Fruit fly (Drosophila melanogaster): ENCODE measurements around the gene CG34277.

The CG34277 gene

DNA sequence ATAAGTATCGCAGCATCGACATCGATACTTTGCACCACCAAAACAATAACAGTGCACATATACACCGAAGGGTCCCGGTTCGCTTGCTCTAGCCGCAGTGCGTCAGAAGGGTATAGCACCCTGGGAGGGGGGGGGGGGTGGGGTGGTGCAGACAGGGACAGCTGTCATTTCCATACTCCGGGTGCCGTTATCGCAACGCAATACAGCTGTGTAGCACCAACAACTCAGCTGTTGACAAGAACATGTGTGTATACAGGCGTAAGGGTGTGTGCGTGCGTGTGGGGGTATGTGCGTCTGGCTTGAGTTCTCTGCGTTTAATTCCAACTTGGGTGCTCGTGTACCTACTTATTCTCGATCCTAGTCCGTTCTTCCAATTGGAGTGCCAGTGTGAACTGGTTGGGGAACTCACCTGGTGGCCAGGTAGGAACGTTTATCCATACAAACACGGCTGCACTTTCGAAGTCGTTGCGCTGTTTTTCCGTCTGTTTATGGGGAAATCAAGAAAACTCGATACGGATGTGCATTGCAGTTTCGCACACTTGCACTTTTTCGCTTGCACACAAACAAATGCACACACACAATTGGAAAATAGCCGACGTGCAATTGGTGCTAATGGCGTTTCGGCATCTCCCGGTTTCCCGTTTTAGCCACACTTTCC is 1.7 kb upstream of the CG34277 start (continued):
- peak; percentile 20 for TF ChIP-seq nau (GFP tag; optimal IDR thresholded peaks at IDR 0.05)
- TF ChIP-seq CG7556 (GFP tag; optimal IDR thresholded peaks at IDR 0.05), result peak; percentile 6
- peak; percentile 68 for TF ChIP-seq pfk (GFP tag; optimal IDR thresholded peaks at IDR 0.05)
- TF ChIP-seq twi (tag; optimal IDR thresholded peaks at IDR 0.05), result peak; percentile 75
- peak; percentile 30 for TF ChIP-seq zf30C (GFP tag; optimal IDR thresholded peaks at IDR 0.05)
- TF ChIP-seq Xbp1 (GFP tag; optimal IDR thresholded peaks at IDR 0.05), result no peak
- peak; percentile 66 for TF ChIP-seq Rfx (GFP tag; IDR thresholded peaks at IDR 0.05)
- no peak for TF ChIP-seq Atf3 (GFP tag; optimal IDR thresholded peaks at IDR 0.05)
- TF ChIP-seq cas (GFP tag; IDR thresholded peaks at IDR 0.05), result 0 out of 2 replicates have a peak, but pooled peaks have one; percentile 7
- TF ChIP-seq Opbp (GFP tag; IDR thresholded peaks at IDR 0.05; ENCODE audit: partially characterized antibody), result peak; percentile 22; the same call in 1 of the 3 replicates
- no peak for TF ChIP-seq CG2202 (tag; optimal IDR thresholded peaks at IDR 0.05)
- TF ChIP-seq D (optimal IDR thresholded peaks at IDR 0.05), result no peak
- no peak for TF ChIP-seq D (GFP tag; optimal IDR thresholded peaks at IDR 0.05)
- no peak for TF ChIP-seq CG13296 (GFP tag; optimal IDR thresholded peaks at IDR 0.05)
- TF ChIP-seq CG5180 (GFP tag; optimal IDR thresholded peaks at IDR 0.05), result peak; percentile 0
- 0 out of 3 replicates have a peak, but pooled peaks have one; percentile 36 for TF ChIP-seq sr (GFP tag; IDR thresholded peaks at IDR 0.05)
- TF ChIP-seq emc (GFP tag; optimal IDR thresholded peaks at IDR 0.05), result no peak
- peak; percentile 35; the same call in 1 of the 2 replicates for TF ChIP-seq Dref (GFP tag; IDR thresholded peaks at IDR 0.05)
- 0 out of 2 replicates have a peak, but pooled peaks have one; percentile 28 for TF ChIP-seq Awh (GFP tag; IDR thresholded peaks at IDR 0.05)
- TF ChIP-seq CG10431 (GFP tag; optimal IDR thresholded peaks at IDR 0.05), result peak; percentile 8
- TF ChIP-seq jigr1 (GFP tag; IDR thresholded peaks at IDR 0.05), result no peak
- no peak for TF ChIP-seq gsb (GFP tag; IDR thresholded peaks at IDR 0.05)
- TF ChIP-seq crp (GFP tag; optimal IDR thresholded peaks at IDR 0.05), result peak in 1 of 2 experiments; percentile 85
- no peak for TF ChIP-seq lov (optimal IDR thresholded peaks at IDR 0.05)
- 0 out of 3 replicates have a peak, but pooled peaks have one; percentile 19 for TF ChIP-seq lov (GFP tag; IDR thresholded peaks at IDR 0.05)
- peak; percentile 36 for TF ChIP-seq gcm (GFP tag; optimal IDR thresholded peaks at IDR 0.05)
- TF ChIP-seq pros (GFP tag; optimal IDR thresholded peaks at IDR 0.05), result peak; percentile 83
- TF ChIP-seq ken (GFP tag; IDR thresholded peaks at IDR 0.05), result 0 out of 3 replicates have a peak, but pooled peaks have one; percentile 35
- peak; percentile 44; the same call in 1 of the 2 replicates for TF ChIP-seq bbx (GFP tag; IDR thresholded peaks at IDR 0.05; ENCODE audit: partially characterized antibody)
- peak; percentile 13 for TF ChIP-seq sqz (GFP tag; optimal IDR thresholded peaks at IDR 0.05)
- peak; percentile 29 for TF ChIP-seq org-1 (GFP tag; optimal IDR thresholded peaks at IDR 0.05)
- TF ChIP-seq CG6272 (GFP tag; IDR thresholded peaks at IDR 0.05), result no peak
- TF ChIP-seq CG2199 (GFP tag; IDR thresholded peaks at IDR 0.05), result peak; percentile 29; the same call in 1 of the 3 replicates
- TF ChIP-seq Hmr (GFP tag; optimal IDR thresholded peaks at IDR 0.05), result peak; percentile 44
- no peak for TF ChIP-seq Vsx1 (GFP tag; optimal IDR thresholded peaks at IDR 0.05)
- TF ChIP-seq vvl (GFP tag; IDR thresholded peaks at IDR 0.05), result peak; percentile 12; the same call in 1 of the 2 replicates
- no peak for TF ChIP-seq Ets65A (GFP tag)
- TF ChIP-seq CG34376 (GFP tag; optimal IDR thresholded peaks at IDR 0.05), result peak; percentile 64
- peak; percentile 50 for TF ChIP-seq CG7987 (GFP tag; optimal IDR thresholded peaks at IDR 0.05)
- TF ChIP-seq CG17829 (tag; optimal IDR thresholded peaks at IDR 0.05), result peak; percentile 19
- TF ChIP-seq caup (GFP tag; optimal IDR thresholded peaks at IDR 0.05; ENCODE audit: severe bottlenecking), result peak; percentile 50
- peak; percentile 19; the same call in 1 of the 2 replicates for TF ChIP-seq Adf1 (GFP tag; IDR thresholded peaks at IDR 0.05)
- TF ChIP-seq sug (tag; optimal IDR thresholded peaks at IDR 0.05), result peak; percentile 66
- no peak for TF ChIP-seq tup (GFP tag; optimal IDR thresholded peaks at IDR 0.05)
- peak; percentile 25; the same call in 1 of the 2 replicates for TF ChIP-seq Bgb (GFP tag; IDR thresholded peaks at IDR 0.05; ENCODE audit: partially characterized antibody)
- TF ChIP-seq abd-A (tag; optimal IDR thresholded peaks at IDR 0.05), result peak; percentile 6
- TF ChIP-seq unc-4 (GFP tag; IDR thresholded peaks at IDR 0.05; ENCODE audit: partially characterized antibody), result 0 out of 2 replicates have a peak, but pooled peaks have one; percentile 13
- TF ChIP-seq ash1 (GFP tag; optimal IDR thresholded peaks at IDR 0.05), result peak; percentile 81
